Fruit fly (Drosophila melanogaster): ENCODE data around the gene Nmdmc.
A peak's percentile ranks its signal among the peaks of the same experiment; 100 is the strongest.

Gene Nmdmc

DNA sequence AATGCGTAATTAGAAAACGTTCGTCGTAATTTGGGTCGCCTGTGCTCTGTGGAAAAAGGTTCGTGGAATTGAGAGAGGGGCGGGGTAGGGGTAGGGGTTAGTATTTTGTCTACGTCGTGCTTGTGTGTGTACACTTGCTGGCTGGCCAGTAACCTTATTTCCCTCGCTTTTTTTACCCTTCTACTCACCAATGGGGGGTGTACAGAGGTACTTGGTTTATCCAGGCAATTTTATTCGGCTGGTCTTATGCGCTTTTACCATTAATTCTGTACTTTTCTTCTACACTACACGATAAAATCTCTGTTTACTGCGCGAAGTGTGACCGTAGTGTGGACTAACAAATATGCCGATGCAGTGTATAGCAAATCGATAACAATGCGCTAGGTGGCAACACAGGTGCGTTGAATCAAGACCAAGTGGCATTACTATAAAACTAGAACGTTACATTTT, 30.6 kb downstream of the Nmdmc start, which contains the start of gene tgo (continued):
- TF ChIP-seq knrl (GFP tag; IDR thresholded peaks at IDR 0.05; ENCODE audit: partially characterized antibody) = peak; percentile 47; the same call in 1 of the 3 replicates
- no peak for TF ChIP-seq CG42726 (GFP tag; IDR thresholded peaks at IDR 0.05; ENCODE audit: partially characterized antibody)
- TF ChIP-seq CG10431 (GFP tag; optimal IDR thresholded peaks at IDR 0.05) = no peak
- no peak for TF ChIP-seq CG6854 (GFP tag; optimal IDR thresholded peaks at IDR 0.05)
- TF ChIP-seq vvl (GFP tag; IDR thresholded peaks at IDR 0.05) = no peak; the same call in 1 of the 2 replicates
- TF ChIP-seq CG17568 (GFP tag; optimal IDR thresholded peaks at IDR 0.05) = no peak
- no peak for TF ChIP-seq dimm (GFP tag; IDR thresholded peaks at IDR 0.05)
- TF ChIP-seq croc (GFP tag; conservative IDR thresholded peaks at IDR 0.05) = no peak
- TF ChIP-seq dpn (GFP tag; optimal IDR thresholded peaks at IDR 0.05) = no peak
- TF ChIP-seq crol (GFP tag; IDR thresholded peaks at IDR 0.05) = peak; percentile 98
- peak; percentile 0 for TF ChIP-seq CG18764 (GFP tag; optimal IDR thresholded peaks at IDR 0.05)
- peak; percentile 46 for TF ChIP-seq nerfin-1 (tag; optimal IDR thresholded peaks at IDR 0.05)
- no peak for TF ChIP-seq fd64A (GFP tag; optimal IDR thresholded peaks at IDR 0.05)
- TF ChIP-seq CG1233 (GFP tag; optimal IDR thresholded peaks at IDR 0.05) = no peak
- TF ChIP-seq Mes4 (GFP tag; optimal IDR thresholded peaks at IDR 0.05) = no peak
- TF ChIP-seq CG16779 (GFP tag; IDR thresholded peaks at IDR 0.05) = no peak
- TF ChIP-seq fd96Cb (tag; optimal IDR thresholded peaks at IDR 0.05) = no peak
- TF ChIP-seq Nf-YB (GFP tag; optimal IDR thresholded peaks at IDR 0.05) = peak; percentile 12
- TF ChIP-seq CG34422 (GFP tag; IDR thresholded peaks at IDR 0.05) = peak; percentile 83; the same call in 1 of the 3 replicates
- TF ChIP-seq eve (GFP tag; optimal IDR thresholded peaks at IDR 0.05) = no peak
- TF ChIP-seq CG33213 (GFP tag; optimal IDR thresholded peaks at IDR 0.05) = peak; percentile 17
- no peak for TF ChIP-seq CG1647 (GFP tag; optimal IDR thresholded peaks at IDR 0.05)
- TF ChIP-seq Stat92E (GFP tag; optimal IDR thresholded peaks at IDR 0.05) = peak in 1 of 3 experiments; percentile 42
- TF ChIP-seq CG13287 (GFP tag; IDR thresholded peaks at IDR 0.05; ENCODE audit: partially characterized antibody) = peak; percentile 68
- peak; percentile 73 for TF ChIP-seq trem (tag; optimal IDR thresholded peaks at IDR 0.05)
- TF ChIP-seq Gug (GFP tag; IDR thresholded peaks at IDR 0.05) = no peak
- no peak for TF ChIP-seq CG12744 (GFP tag; optimal IDR thresholded peaks at IDR 0.05)
- peak; percentile 11 for TF ChIP-seq CG17359 (tag; optimal IDR thresholded peaks at IDR 0.05)
- TF ChIP-seq Dll (GFP tag; IDR thresholded peaks at IDR 0.05; ENCODE audit: partially characterized antibody) = 0 out of 4 replicates have a peak, but pooled peaks have one; percentile 58
- no peak for TF ChIP-seq CG2889 (GFP tag; IDR thresholded peaks at IDR 0.05)
- peak; percentile 36 for TF ChIP-seq grau (tag; optimal IDR thresholded peaks at IDR 0.05)
- TF ChIP-seq CG7839 (tag; optimal IDR thresholded peaks at IDR 0.05) = no peak
- peak; percentile 43 for TF ChIP-seq sug (tag; optimal IDR thresholded peaks at IDR 0.05)
- TF ChIP-seq sc (optimal IDR thresholded peaks at IDR 0.05) = no peak
- TF ChIP-seq sc (GFP tag; optimal IDR thresholded peaks at IDR 0.05) = no peak
- no peak for TF ChIP-seq jing (GFP tag; optimal IDR thresholded peaks at IDR 0.05)
- TF ChIP-seq zfh2 (GFP tag; optimal IDR thresholded peaks at IDR 0.05) = no peak
- peak; percentile 69 for TF ChIP-seq Fer1 (GFP tag; optimal IDR thresholded peaks at IDR 0.05)
- no peak for TF ChIP-seq Side (GFP tag; optimal IDR thresholded peaks at IDR 0.05)
- peak; percentile 96 for TF ChIP-seq pzg (GFP tag; optimal IDR thresholded peaks at IDR 0.05)
- TF ChIP-seq MESR4 (GFP tag; optimal IDR thresholded peaks at IDR 0.05) = peak; percentile 96
- TF ChIP-seq CG6272 (GFP tag; IDR thresholded peaks at IDR 0.05) = no peak
- TF ChIP-seq fd102C (GFP tag; optimal IDR thresholded peaks at IDR 0.05) = no peak
- no peak for TF ChIP-seq CG6683 (GFP tag; optimal IDR thresholded peaks at IDR 0.05)
- no peak for TF ChIP-seq NfI (GFP tag; optimal IDR thresholded peaks at IDR 0.05)
- no peak for TF ChIP-seq ssp (GFP tag; IDR thresholded peaks at IDR 0.05)
- no peak for TF ChIP-seq ham (GFP tag; IDR thresholded peaks at IDR 0.05)
- peak; percentile 46 for TF ChIP-seq CG2712 (tag; optimal IDR thresholded peaks at IDR 0.05)
- TF ChIP-seq CoRest (tag; optimal IDR thresholded peaks at IDR 0.05) = peak; percentile 52
- TF ChIP-seq corto (GFP tag; optimal IDR thresholded peaks at IDR 0.05) = no peak

All from whole organism, embryonic.